Worm (Caenorhabditis elegans): ENCODE results near the gene W04B5.8.
"Not testable (repeated sequence)": the region's sequence is repeated elsewhere in the genome, so short reads cannot be mapped to it uniquely, and the experiment has no call there.

ce11 chrIII:2435805-2436204 lies 9.7 kb downstream of the W04B5.8 start, which contains the start of gene E02H9.6:
- not testable (repeated sequence) for TF ChIP-seq unc-62 (GFP tag; optimal IDR thresholded peaks at IDR 0.05); nhr-237 (tag; optimal IDR thresholded peaks at IDR 0.05); nhr-12 (tag; optimal IDR thresholded peaks at IDR 0.05); drap-1 (GFP tag; optimal IDR thresholded peaks at IDR 0.05); mep-1 (tag; optimal IDR thresholded peaks at IDR 0.05); mls-2 (tag; optimal IDR thresholded peaks at IDR 0.05)

Measured in whole organism, mixed stage, embryonic.